Worm (Caenorhabditis elegans) whole organism, L2 larva: ENCODE results near the gene tnt-3.
A peak's percentile ranks its signal among the peaks of the same experiment; 100 is the strongest.

ENCODE experiments used
- C34F6.9 ChIP-seq: fragments of 150-350 bp; optimal IDR thresholded peaks from 2 replicates; lab custom pipeline; 2014; ENCODE audit warnings: missing biosample characterization, missing genetic modification characterization
- F13H6.1 ChIP-seq: sonication (generic microtip); optimal IDR thresholded peaks from 2 replicates; lab custom pipeline; 2016; ENCODE audit warnings: missing genetic modification characterization, missing compliant biosample characterization
- R02D3.7 ChIP-seq: fragments of 150-350 bp; optimal IDR thresholded peaks from 2 replicates; lab custom pipeline; 2014; ENCODE audit warnings: missing biosample characterization, missing genetic modification characterization
- Y55F3AM.14 ChIP-seq: fragments of 200-800 bp; sonication (Bioruptor generic); optimal IDR thresholded peaks from 2 replicates; lab custom pipeline; 2018; ENCODE audit warnings: mild to moderate bottlenecking, missing genetic modification characterization, missing compliant biosample characterization
- ZK546.5 ChIP-seq: sonication (generic microtip); optimal IDR thresholded peaks from 2 replicates; lab custom pipeline; 2017; ENCODE audit warnings: missing biosample characterization, missing genetic modification characterization
- ama-1 ChIP-seq: fragments of 150-350 bp; optimal IDR thresholded peaks from 2 replicates; lab custom pipeline; 2018; ENCODE audit warnings: inconsistent platforms
- blmp-1 ChIP-seq: sonication (generic microtip); optimal IDR thresholded peaks from 2 replicates; lab custom pipeline; 2017; ENCODE audit warnings: missing genetic modification characterization, mild to moderate bottlenecking, missing compliant biosample characterization, antibody characterized with exemption, moderate library complexity; ENCODE audit not compliant: insufficient read depth
- ceh-82 ChIP-seq: fragments of 150-350 bp; optimal IDR thresholded peaks from 2 replicates; lab custom pipeline; 2014; ENCODE audit warnings: missing biosample characterization, missing genetic modification characterization
- crh-2 ChIP-seq: sonication (generic microtip); optimal IDR thresholded peaks from 2 replicates; lab custom pipeline; 2017; ENCODE audit warnings: missing biosample characterization, missing genetic modification characterization
- elt-3 ChIP-seq: sonication (generic microtip); optimal IDR thresholded peaks from 2 replicates; lab custom pipeline; 2017; ENCODE audit warnings: missing biosample characterization, missing genetic modification characterization
- fos-1 ChIP-seq: fragments of 150-350 bp; optimal IDR thresholded peaks from 2 replicates; lab custom pipeline; 2014; ENCODE audit warnings: missing biosample characterization, missing genetic modification characterization
- lin-11 ChIP-seq: fragments of 150-350 bp; sonication (generic microtip); optimal IDR thresholded peaks from 2 replicates; lab custom pipeline; 2014; ENCODE audit warnings: missing biosample characterization, missing genetic modification characterization, inconsistent platforms, mixed read lengths
- lin-13 ChIP-seq: fragments of 150-350 bp; optimal IDR thresholded peaks from 2 replicates; lab custom pipeline; 2014; ENCODE audit warnings: missing biosample characterization, missing genetic modification reagents, missing genetic modification characterization
- lin-39 ChIP-seq: fragments of 150-350 bp; optimal IDR thresholded peaks from 2 replicates; lab custom pipeline; 2014; ENCODE audit warnings: missing biosample characterization, missing genetic modification reagents, missing genetic modification characterization
- lsy-2 ChIP-seq, 2 experiments: fragments of 150-350 bp in 1 of 2; sonication (generic microtip) in 1 of 2; optimal IDR thresholded peaks; 2 replicates each; lab custom pipeline; 2014 to 2017; ENCODE audit warnings: missing biosample characterization in 2 of 2, missing genetic modification characterization in 2 of 2
- mbf-1 ChIP-seq: sonication (generic microtip); optimal IDR thresholded peaks from 2 replicates; lab custom pipeline; 2017; ENCODE audit warnings: missing biosample characterization, missing genetic modification characterization
- nhr-11 ChIP-seq: fragments of 150-350 bp; optimal IDR thresholded peaks from 2 replicates; lab custom pipeline; 2014; ENCODE audit warnings: missing biosample characterization, missing genetic modification characterization
- nhr-129 ChIP-seq: fragments of 150-350 bp; optimal IDR thresholded peaks from 2 replicates; lab custom pipeline; 2014; ENCODE audit warnings: missing biosample characterization, missing genetic modification characterization
- nhr-21 ChIP-seq: fragments of 150-350 bp; optimal IDR thresholded peaks from 2 replicates; lab custom pipeline; 2014; ENCODE audit warnings: missing biosample characterization, missing genetic modification characterization
- nhr-237 ChIP-seq: fragments of 150-350 bp; optimal IDR thresholded peaks from 2 replicates; lab custom pipeline; 2014; ENCODE audit warnings: missing biosample characterization, missing genetic modification characterization
- nhr-25 ChIP-seq: fragments of 150-350 bp; sonication (generic microtip); optimal IDR thresholded peaks from 3 replicates; lab custom pipeline; 2014; ENCODE audit warnings: missing biosample characterization, missing genetic modification characterization
- nhr-6 ChIP-seq: fragments of 150-350 bp; optimal IDR thresholded peaks from 2 replicates; lab custom pipeline; 2014; ENCODE audit warnings: missing biosample characterization, missing genetic modification characterization
- peb-1 ChIP-seq: fragments of 150-350 bp; optimal IDR thresholded peaks from 2 replicates; lab custom pipeline; 2014; ENCODE audit warnings: missing biosample characterization, missing genetic modification characterization
- sem-4 ChIP-seq: fragments of 150-350 bp; optimal IDR thresholded peaks from 2 replicates; lab custom pipeline; 2014; ENCODE audit warnings: missing biosample characterization, missing genetic modification reagents, missing genetic modification characterization
- sma-3 ChIP-seq: sonication (generic microtip); optimal IDR thresholded peaks from 2 replicates; lab custom pipeline; 2016; ENCODE audit warnings: missing genetic modification reagents, missing genetic modification characterization, missing compliant biosample characterization
- sma-9 ChIP-seq, 2 experiments: fragments of 150-350 bp in 1 of 2; sonication (generic microtip) in 1 of 2; optimal IDR thresholded peaks; 2 replicates each; lab custom pipeline; 2014 to 2016; ENCODE audit warnings: missing genetic modification characterization in 2 of 2, mild to moderate bottlenecking in 1 of 2, missing biosample characterization in 1 of 2, missing compliant biosample characterization in 1 of 2, missing genetic modification reagents in 1 of 2, moderate library complexity in 1 of 2
- snpc-4 ChIP-seq: fragments of 150-350 bp; optimal IDR thresholded peaks from 2 replicates; lab custom pipeline; 2014; ENCODE audit warnings: missing biosample characterization, missing genetic modification characterization
- unc-39 ChIP-seq: fragments of 150-350 bp; optimal IDR thresholded peaks from 2 replicates; lab custom pipeline; 2014; ENCODE audit warnings: missing biosample characterization, missing genetic modification characterization
- unc-55 ChIP-seq: fragments of 150-350 bp; sonication (generic microtip); optimal IDR thresholded peaks from 3 replicates; lab custom pipeline; 2014; ENCODE audit warnings: missing biosample characterization, missing genetic modification reagents, missing genetic modification characterization
- unc-62 ChIP-seq: fragments of 150-350 bp; optimal IDR thresholded peaks from 2 replicates; lab custom pipeline; 2014; ENCODE audit warnings: missing biosample characterization, missing genetic modification reagents, missing genetic modification characterization
- ztf-11 ChIP-seq: sonication (generic microtip); optimal IDR thresholded peaks from 2 replicates; lab custom pipeline; 2017; ENCODE audit warnings: missing biosample characterization, missing genetic modification characterization

The tnt-3 gene

ce11 chrX:7985495-7986029 lies 40.7 kb upstream of the tnt-3 start, which contains the start of gene F45E1.4:
F45E1.4 (plus strand) TSS chrX:7985979.
- TF ChIP-seq nhr-129 (no peak), sem-4 (no peak), blmp-1 (tag; lab: Kevin White, UChicago) (no peak), unc-39 (tag; lab: Kevin White, UChicago) (no peak), crh-2 (tag; lab: Kevin White, UChicago) (peak; percentile 11), fos-1 (tag; lab: Kevin White, UChicago) (no peak), ceh-82 (tag; lab: Kevin White, UChicago) (no peak), sma-3 (GFP tag; lab: Kevin White, UChicago) (peak; percentile 36), peb-1 (tag; lab: Kevin White, UChicago) (no peak), sma-9 (GFP tag; optimal IDR thresholded peaks at IDR 0.05; lab: Kevin White, UChicago) (peak; percentile 58), sma-9 (tag; optimal IDR thresholded peaks at IDR 0.05; lab: Kevin White, UChicago) (no peak), lsy-2 (tag; optimal IDR thresholded peaks at IDR 0.05; lab: Kevin White, UChicago) (no peak), nhr-25 (tag; lab: Kevin White, UChicago) (peak; percentile 22)

ce11 chrX:7984742-7985141 lies 39.8 kb upstream of the tnt-3 start:
- TF ChIP-seq unc-55 (GFP tag; lab: Kevin White, UChicago) (no peak), sma-3 (GFP tag; lab: Kevin White, UChicago) (peak; percentile 29)

ce11 chrX:7982047-7982446 lies 37.1 kb upstream of the tnt-3 start, which contains the start of gene his-71:
his-71 (minus strand) TSS chrX:7982070.
- TF ChIP-seq C34F6.9 (tag; lab: Kevin White, UChicago) (peak; percentile 17), nhr-237 (no peak)
- TF ChIP-seq, all 48 proteins: peak for 1

- TF ChIP-seq lin-13 (GFP tag; lab: Kevin White, UChicago) (no peak), nhr-21 (tag; lab: Kevin White, UChicago) (peak; percentile 33)
Observed at ce11 chrX:7977452-7977851, 32.6 kb upstream of the tnt-3 start.

- TF ChIP-seq unc-62 (GFP tag; lab: Kevin White, UChicago) = no peak
- no peak for TF ChIP-seq ztf-11
- TF ChIP-seq lin-13 (GFP tag; lab: Kevin White, UChicago) = no peak
- TF ChIP-seq peb-1 (tag; lab: Kevin White, UChicago) = no peak
- TF ChIP-seq ama-1 (lab: Kevin White, UChicago) = no peak
- TF ChIP-seq F13H6.1 = no peak
- TF ChIP-seq snpc-4 (tag; lab: Kevin White, UChicago) = no peak
- no peak for TF ChIP-seq Y55F3AM.14 (GFP tag; lab: Kevin White, UChicago)
- TF ChIP-seq nhr-6 (tag; lab: Kevin White, UChicago) = no peak
- no peak for TF ChIP-seq nhr-11
- no peak for TF ChIP-seq nhr-25 (tag; lab: Kevin White, UChicago)
- no peak for TF ChIP-seq ceh-82 (tag; lab: Kevin White, UChicago)
- no peak for TF ChIP-seq fos-1 (tag; lab: Kevin White, UChicago)
- TF ChIP-seq mbf-1 (tag; lab: Kevin White, UChicago) = no peak
- no peak for TF ChIP-seq elt-3 (tag; lab: Kevin White, UChicago)
- no peak for TF ChIP-seq lin-11 (tag; lab: Kevin White, UChicago)
- no peak for TF ChIP-seq lin-39 (tag; lab: Kevin White, UChicago)
- TF ChIP-seq, all 48 proteins: peak for 0
Observed at ce11 chrX:7976400-7976799, 31.5 kb upstream of the tnt-3 start, which contains the start of gene F45E1.5. F45E1.5 (plus strand) TSS chrX:7976700.

- TF ChIP-seq R02D3.7 (tag; lab: Kevin White, UChicago) (no peak), fos-1 (tag; lab: Kevin White, UChicago) (peak; percentile 13), ZK546.5 (no peak)
Observed at ce11 chrX:7975741-7976140, 30.8 kb upstream of the tnt-3 start.
